Worm (Caenorhabditis elegans): ENCODE data around the gene asb-2.

DNA sequence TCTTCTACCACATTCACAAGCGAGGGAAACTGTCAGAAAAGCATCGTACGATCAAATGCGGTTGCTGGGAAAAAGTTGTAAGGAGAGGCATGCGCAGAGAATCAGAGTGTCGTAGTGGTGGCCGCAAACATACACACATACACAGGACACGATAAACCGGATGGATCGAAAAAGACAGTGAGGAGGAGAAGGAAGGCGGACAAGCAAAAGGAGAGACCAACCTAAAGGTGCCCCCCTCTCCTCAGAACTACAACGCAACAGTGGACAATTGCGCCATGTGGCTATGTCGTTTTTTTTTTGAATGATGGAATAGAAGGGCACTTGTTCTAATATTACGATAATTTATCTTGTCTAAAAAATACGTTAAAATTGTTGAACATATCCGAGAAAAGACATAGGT lies 28.9 kb downstream of the asb-2 start:
- no peak for TF ChIP-seq ztf-11 (tag; optimal IDR thresholded peaks at IDR 0.05)
- no peak for TF ChIP-seq F37D6.2 (tag; optimal IDR thresholded peaks at IDR 0.05)
- TF ChIP-seq ctbp-1 (GFP tag; IDR thresholded peaks at IDR 0.05), result no peak
- TF ChIP-seq madf-5 (GFP tag; IDR thresholded peaks at IDR 0.05), result no peak
- TF ChIP-seq cey-2 (tag; optimal IDR thresholded peaks at IDR 0.05; ENCODE audit: borderline replicate concordance, insufficient read depth), result no peak
- TF ChIP-seq vab-7 (GFP tag; IDR thresholded peaks at IDR 0.05), result no peak
- no peak for TF ChIP-seq dmd-8 (GFP tag; IDR thresholded peaks at IDR 0.05)
- no peak for TF ChIP-seq saeg-2 (GFP tag; IDR thresholded peaks at IDR 0.05)
- no peak for TF ChIP-seq arid-1 (GFP tag; conservative IDR thresholded peaks at IDR 0.05)
- no peak for TF ChIP-seq unc-130 (GFP tag; optimal IDR thresholded peaks at IDR 0.05)
- TF ChIP-seq daf-19 (GFP tag; conservative IDR thresholded peaks at IDR 0.05), result no peak
- TF ChIP-seq ama-1 (optimal IDR thresholded peaks at IDR 0.05), result no peak
